Worm (Caenorhabditis elegans) whole organism, L1 larva: ENCODE results near the gene cnc-5.

Source experiments
- ama-1 ChIP-seq: fragments of 150-350 bp; optimal IDR thresholded peaks from 2 replicates; lab custom pipeline; 2014
- blmp-1 ChIP-seq: fragments of 150-350 bp; optimal IDR thresholded peaks from 2 replicates; lab custom pipeline; 2014; ENCODE audit warnings: missing biosample characterization, missing genetic modification characterization
- fkh-4 ChIP-seq: sonication (generic microtip); optimal IDR thresholded peaks from 2 replicates; lab custom pipeline; 2016; ENCODE audit warnings: missing compliant biosample characterization, missing genetic modification characterization, borderline replicate concordance
- hlh-4 ChIP-seq: sonication (generic microtip); optimal IDR thresholded peaks from 2 replicates; lab custom pipeline; 2016; ENCODE audit warnings: mild to moderate bottlenecking, missing genetic modification characterization, missing compliant biosample characterization
- mep-1 ChIP-seq: fragments of 150-350 bp; optimal IDR thresholded peaks from 2 replicates; lab custom pipeline; 2014; ENCODE audit warnings: missing biosample characterization, missing genetic modification characterization
- nhr-11 ChIP-seq: fragments of 150-350 bp; optimal IDR thresholded peaks from 2 replicates; lab custom pipeline; 2014; ENCODE audit warnings: missing biosample characterization, missing genetic modification characterization
- nhr-77 ChIP-seq: fragments of 150-350 bp; optimal IDR thresholded peaks from 2 replicates; lab custom pipeline; 2014; ENCODE audit warnings: missing biosample characterization, missing genetic modification characterization
- nhr-90 ChIP-seq: sonication (generic microtip); optimal IDR thresholded peaks from 2 replicates; lab custom pipeline; 2016; ENCODE audit warnings: mild to moderate bottlenecking, missing genetic modification characterization, missing compliant biosample characterization; ENCODE audit not compliant: poor library complexity
- pax-3 ChIP-seq: fragments of 200-800 bp; sonication (Bioruptor generic); optimal IDR thresholded peaks from 2 replicates; lab custom pipeline; 2018; ENCODE audit warnings: mild to moderate bottlenecking, missing genetic modification characterization, moderate library complexity, missing compliant biosample characterization
- skn-1 ChIP-seq: fragments of 150-350 bp; optimal IDR thresholded peaks from 2 replicates; lab custom pipeline; 2014; ENCODE audit warnings: missing biosample characterization, missing genetic modification characterization
- sptf-1 ChIP-seq: fragments of 150-350 bp; optimal IDR thresholded peaks from 2 replicates; lab custom pipeline; 2014; ENCODE audit warnings: missing biosample characterization, missing genetic modification characterization
- unc-86 ChIP-seq: sonication (generic microtip); optimal IDR thresholded peaks from 2 replicates; lab custom pipeline; 2016; ENCODE audit warnings: missing genetic modification characterization, missing compliant biosample characterization
- zag-1 ChIP-seq: fragments of 150-350 bp; optimal IDR thresholded peaks from 2 replicates; lab custom pipeline; 2014; ENCODE audit warnings: missing biosample characterization, missing genetic modification characterization
- ztf-11 ChIP-seq, 2 experiments: sonication (generic microtip); optimal IDR thresholded peaks; 2 replicates each; lab custom pipeline; 2016 to 2017; ENCODE audit warnings: missing genetic modification characterization in 2 of 2, missing biosample characterization in 1 of 2, missing compliant biosample characterization in 1 of 2

DNA sequence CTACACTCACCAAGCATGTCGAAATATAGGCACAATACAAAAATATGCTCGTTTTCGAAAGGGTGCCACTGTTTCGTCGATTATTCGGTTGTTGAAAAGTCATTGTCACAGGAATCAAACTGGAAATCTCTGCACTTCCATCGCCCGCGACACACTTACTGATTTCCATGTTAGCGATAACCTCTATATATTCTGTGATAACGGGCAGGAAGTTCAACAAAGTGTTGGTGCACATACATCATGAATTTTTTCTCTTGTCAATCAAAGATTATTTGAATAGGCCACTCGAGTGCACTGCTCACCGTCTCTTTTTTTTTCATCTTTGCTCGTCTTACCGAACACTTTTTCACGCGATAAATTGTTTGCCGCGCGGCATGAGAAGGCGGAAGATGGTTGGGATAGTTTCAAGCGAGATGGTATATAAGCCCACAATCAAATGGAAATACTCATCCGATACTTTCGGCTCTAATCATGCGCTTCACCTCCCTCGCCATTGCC is 19.4 kb downstream of the cnc-5 start, which contains the start of the genes fpn-1.2 and pqn-54:
- TF ChIP-seq sptf-1: no peak
- no peak for TF ChIP-seq pax-3
- no peak for TF ChIP-seq fkh-4
- no peak for TF ChIP-seq nhr-11 (tag; lab: Kevin White, UChicago)
- TF ChIP-seq nhr-90 (tag; lab: Kevin White, UChicago): no peak
- no peak for TF ChIP-seq unc-86 (tag; lab: Kevin White, UChicago)
- TF ChIP-seq ama-1 (lab: Kevin White, UChicago): no peak
- TF ChIP-seq ztf-11 (tag; optimal IDR thresholded peaks at IDR 0.05; lab: Kevin White, UChicago): no peak
- no peak for TF ChIP-seq hlh-4 (tag; lab: Kevin White, UChicago)
- TF ChIP-seq blmp-1 (tag; lab: Kevin White, UChicago): no peak
- no peak for TF ChIP-seq nhr-77 (tag; lab: Kevin White, UChicago)
- TF ChIP-seq mep-1: no peak
- no peak for TF ChIP-seq zag-1
- no peak for TF ChIP-seq skn-1
